Fruit fly (Drosophila melanogaster) whole organism, embryonic: ENCODE measurements around the gene CG44838.

ENCODE experiments used
- Abd-B ChIP-seq: fragments of 200-800 bp; sonication (Bioruptor generic); optimal IDR thresholded peaks from 2 replicates; lab custom pipeline; 2018; ENCODE audit warnings: missing biosample characterization, mild to moderate bottlenecking, missing genetic modification characterization, moderate library complexity
- CG13775 ChIP-seq: fragments of 200-800 bp; sonication (Bioruptor generic); optimal IDR thresholded peaks from 3 replicates; lab custom pipeline; 2017; ENCODE audit warnings: missing biosample characterization, mild to moderate bottlenecking, missing genetic modification characterization
- CG15479 ChIP-seq: fragments of 200-800 bp; sonication (Bioruptor generic); optimal IDR thresholded peaks from 3 replicates; lab custom pipeline; 2019; ENCODE audit warnings: missing biosample characterization, mild to moderate bottlenecking, missing genetic modification characterization, moderate library complexity
- CG2202 ChIP-seq: fragments of 200-800 bp; sonication (Bioruptor generic); optimal IDR thresholded peaks from 2 replicates; lab custom pipeline; 2018; ENCODE audit warnings: missing biosample characterization, mild to moderate bottlenecking, missing genetic modification characterization
- CG6765 ChIP-seq: fragments of 200-800 bp; sonication (Bioruptor generic); optimal IDR thresholded peaks from 3 replicates; lab custom pipeline; 2017; ENCODE audit warnings: missing biosample characterization, mild to moderate bottlenecking, missing genetic modification characterization
- CG8290 ChIP-seq, 3 experiments: fragments of 200-800 bp; sonication (Bioruptor generic); optimal IDR thresholded peaks; 2 replicates each; lab custom pipeline; 2016 to 2019; ENCODE audit warnings: missing biosample characterization in 3 of 3, missing genetic modification characterization in 3 of 3, mild to moderate bottlenecking in 2 of 3, moderate library complexity in 1 of 3
- CHES-1-like ChIP-seq: fragments of 200-800 bp; sonication (Bioruptor generic); optimal IDR thresholded peaks from 2 replicates; lab custom pipeline; 2016; ENCODE audit warnings: missing biosample characterization, missing genetic modification characterization
- D ChIP-seq, 2 experiments: fragments of 200-800 bp in 1 of 2; fragments of >200 bp in 1 of 2; sonication (Bioruptor generic) in 1 of 2; optimal IDR thresholded peaks; 2 replicates in 1 of 2; 3 replicates in 1 of 2; lab custom pipeline; 2017; ENCODE audit warnings: mild to moderate bottlenecking in 1 of 2, missing biosample characterization in 1 of 2, missing genetic modification characterization in 1 of 2, missing genetic modification reagents in 1 of 2
- Dll ChIP-seq: fragments of 200-800 bp; sonication (Bioruptor generic); IDR thresholded peaks from 4 replicates; pipeline ENCODE4 v1.3.6; 2022; ENCODE audit warnings: missing biosample characterization, missing genetic modification characterization; ENCODE audit not compliant: partially characterized antibody
- ERR ChIP-seq: fragments of 200-800 bp; sonication (Bioruptor generic); optimal IDR thresholded peaks from 2 replicates; lab custom pipeline; 2016; ENCODE audit warnings: missing biosample characterization, missing genetic modification characterization
- Ets65A ChIP-seq: fragments of 200-800 bp; sonication (Bioruptor generic); peaks from one replicate; lab custom pipeline; 2016; ENCODE audit warnings: missing biosample characterization, missing genetic modification characterization
- Ets97D ChIP-seq: fragments of 200-800 bp; sonication (Bioruptor generic); optimal IDR thresholded peaks from 3 replicates; lab custom pipeline; 2016; ENCODE audit warnings: missing biosample characterization, missing genetic modification characterization
- HLHmδ ChIP-seq: fragments of 200-800 bp; sonication (Bioruptor generic); optimal IDR thresholded peaks from 2 replicates; lab custom pipeline; 2018; ENCODE audit warnings: missing biosample characterization, mild to moderate bottlenecking, missing genetic modification characterization, moderate library complexity
- Jarid2 ChIP-seq: fragments of 200-800 bp; sonication (Bioruptor generic); optimal IDR thresholded peaks from 3 replicates; lab custom pipeline; 2017; ENCODE audit warnings: mild to moderate bottlenecking, missing biosample characterization, missing genetic modification reagents, missing genetic modification characterization
- Kr ChIP-seq: fragments of 200-800 bp; sonication (Bioruptor generic); optimal IDR thresholded peaks from 2 replicates; lab custom pipeline; 2017; ENCODE audit warnings: missing biosample characterization, mild to moderate bottlenecking, missing genetic modification characterization
- Mrtf ChIP-seq: fragments of 200-800 bp; sonication (Bioruptor generic); IDR thresholded peaks from 3 replicates; pipeline ENCODE4 v1.3.6; 2022; ENCODE audit warnings: missing biosample characterization, missing genetic modification characterization
- Opbp ChIP-seq: fragments of 200-800 bp; sonication (Bioruptor generic); IDR thresholded peaks from 3 replicates; pipeline ENCODE4 v1.3.6; 2022; ENCODE audit warnings: missing biosample characterization, missing genetic modification characterization; ENCODE audit not compliant: partially characterized antibody
- Ptx1 ChIP-seq: fragments of 200-800 bp; sonication (Bioruptor generic); IDR thresholded peaks from 2 replicates; pipeline ENCODE4 v1.3.6; 2022; ENCODE audit warnings: missing biosample characterization, missing genetic modification characterization
- Tbp ChIP-seq: fragments of >200 bp; optimal IDR thresholded peaks from 2 replicates; lab custom pipeline; 2018; ENCODE audit warnings: missing biosample characterization, missing genetic modification characterization
- cad ChIP-seq: fragments of >200 bp; optimal IDR thresholded peaks from 2 replicates; lab custom pipeline; 2017; ENCODE audit warnings: missing biosample characterization, missing genetic modification characterization
- lmd ChIP-seq: fragments of 200-800 bp; sonication (Bioruptor generic); IDR thresholded peaks from 2 replicates; pipeline ENCODE4 v1.3.6; 2022; ENCODE audit warnings: missing biosample characterization, missing genetic modification characterization
- lov ChIP-seq, 2 experiments: fragments of 200-800 bp in 1 of 2; fragments of >200 bp in 1 of 2; sonication (Bioruptor generic) in 1 of 2; IDR thresholded peaks in 1 of 2; optimal IDR thresholded peaks in 1 of 2; 2 replicates in 1 of 2; 3 replicates in 1 of 2; pipeline versions ENCODE4 v1.3.6 to Lab custom; 2017 to 2022; ENCODE audit warnings: missing biosample characterization in 1 of 2, missing genetic modification characterization in 1 of 2
- p53 ChIP-seq: fragments of 200-800 bp; sonication (Bioruptor generic); optimal IDR thresholded peaks from 2 replicates; lab custom pipeline; 2016; ENCODE audit warnings: missing biosample characterization, missing genetic modification characterization
- pros ChIP-seq: fragments of 200-800 bp; sonication (Bioruptor generic); optimal IDR thresholded peaks from 3 replicates; lab custom pipeline; 2019; ENCODE audit warnings: missing biosample characterization, mild to moderate bottlenecking, missing genetic modification characterization, moderate library complexity
- sisA ChIP-seq: fragments of 200-800 bp; sonication (Bioruptor generic); IDR thresholded peaks from 2 replicates; pipeline ENCODE4 v1.3.6; 2022; ENCODE audit warnings: missing biosample characterization, missing genetic modification characterization
- sqz ChIP-seq: fragments of 200-800 bp; sonication (Bioruptor generic); optimal IDR thresholded peaks from 3 replicates; lab custom pipeline; 2018; ENCODE audit warnings: missing biosample characterization, mild to moderate bottlenecking, missing genetic modification characterization
- trem ChIP-seq: fragments of 200-800 bp; optimal IDR thresholded peaks from 3 replicates; lab custom pipeline; 2019; ENCODE audit warnings: missing biosample characterization, mild to moderate bottlenecking, missing genetic modification characterization, moderate library complexity
- twi ChIP-seq: fragments of 200-800 bp; optimal IDR thresholded peaks from 2 replicates; lab custom pipeline; 2019; ENCODE audit warnings: missing biosample characterization, mild to moderate bottlenecking, missing genetic modification characterization, moderate library complexity
- usp ChIP-seq: fragments of >200 bp; optimal IDR thresholded peaks from 2 replicates; lab custom pipeline; 2017; ENCODE audit warnings: missing biosample characterization, missing genetic modification characterization
- zen ChIP-seq: fragments of 200-800 bp; sonication (Bioruptor generic); optimal IDR thresholded peaks from 3 replicates; lab custom pipeline; 2018; ENCODE audit warnings: missing biosample characterization, mild to moderate bottlenecking, missing genetic modification characterization, moderate library complexity

The CG44838 gene

dm6 chr3L:9491331-9491730 is 30.5 kb downstream of the CG44838 start:
- no peak for TF ChIP-seq usp
- TF ChIP-seq D (optimal IDR thresholded peaks at IDR 0.05; lab: Kevin White, UChicago): peak; percentile 7
- TF ChIP-seq D (GFP tag; optimal IDR thresholded peaks at IDR 0.05; lab: Kevin White, UChicago): no peak
- peak; percentile 67 for TF ChIP-seq zen (tag; lab: Kevin White, UChicago)
- TF ChIP-seq twi (tag; lab: Kevin White, UChicago): peak; percentile 89
- no peak for TF ChIP-seq lov (optimal IDR thresholded peaks at IDR 0.05; lab: Kevin White, UChicago)
- no peak for TF ChIP-seq lov (GFP tag; IDR thresholded peaks at IDR 0.05; lab: Robert Waterston, UW)
- TF ChIP-seq CG13775 (GFP tag; lab: Kevin White, UChicago): no peak
- TF ChIP-seq pros (GFP tag; lab: Kevin White, UChicago): peak; percentile 55
- TF ChIP-seq CG15479 (GFP tag; lab: Kevin White, UChicago): peak; percentile 57
- TF ChIP-seq Kr (GFP tag; lab: Kevin White, UChicago): peak; percentile 69
- TF ChIP-seq, all 482 proteins: peak for 6

DNA sequence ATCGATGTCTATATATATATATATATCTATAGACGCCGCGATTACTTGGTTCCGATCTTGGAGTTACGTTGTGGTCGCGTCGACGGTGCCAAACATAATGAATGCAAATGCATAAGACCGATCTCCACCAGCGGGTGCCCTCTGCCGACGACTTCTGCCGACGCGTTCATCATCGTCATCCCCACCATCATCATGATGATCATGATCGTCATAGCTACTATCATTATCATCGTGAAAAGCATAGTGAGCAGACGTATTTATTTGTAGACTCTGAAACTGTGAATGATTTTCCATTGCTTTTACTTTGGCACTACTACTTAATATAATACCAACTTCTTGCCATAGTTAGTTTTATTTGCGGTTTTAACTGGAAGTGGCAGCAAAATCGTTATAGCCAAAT is 31.3 kb downstream of the CG44838 start, which contains the start of gene CG32037:
Gene CG32037 (minus strand): TSS at position 101 of the 400 bp plus-strand sequence.
- TF ChIP-seq Dll (GFP tag; lab: Robert Waterston, UW) (0 out of 4 replicates have a peak, but pooled peaks have one; percentile 3), CG8290 (GFP tag; optimal IDR thresholded peaks at IDR 0.05; lab: Kevin White, UChicago) (no peak), CG8290 (tag; optimal IDR thresholded peaks at IDR 0.05; lab: Kevin White, UChicago) (no peak)

- TF ChIP-seq HLHmδ (GFP tag; lab: Kevin White, UChicago) (no peak), CHES-1-like (GFP tag; lab: Kevin White, UChicago) (no peak), cad (GFP tag; lab: Kevin White, UChicago) (peak; percentile 32), Ets97D (GFP tag; lab: Kevin White, UChicago) (no peak), Ets65A (GFP tag; lab: Kevin White, UChicago) (peak; percentile 32), Tbp (GFP tag; lab: Kevin White, UChicago) (no peak), Jarid2 (GFP tag; lab: Kevin White, UChicago) (no peak), trem (tag; lab: Kevin White, UChicago) (no peak), p53 (no peak), CG6765 (GFP tag; lab: Kevin White, UChicago) (no peak)
These were observed 36.4 kb downstream of the CG44838 start for dm6 chr3L:9497249-9497648.

dm6 chr3L:9497981-9498619 is 37.2 kb downstream of the CG44838 start:
- no peak for TF ChIP-seq Abd-B (GFP tag; lab: Kevin White, UChicago)
- TF ChIP-seq ERR (GFP tag; lab: Kevin White, UChicago): no peak
- TF ChIP-seq lmd: no peak
- TF ChIP-seq CG2202 (tag; lab: Kevin White, UChicago): no peak
- TF ChIP-seq Ptx1 (GFP tag; lab: Robert Waterston, UW): no peak
- no peak for TF ChIP-seq Ets65A (GFP tag; lab: Kevin White, UChicago)
- no peak for TF ChIP-seq sqz (GFP tag; lab: Kevin White, UChicago)
- no peak for TF ChIP-seq Mrtf
- no peak for TF ChIP-seq Opbp
- TF ChIP-seq sisA (GFP tag; lab: Robert Waterston, UW): no peak
